Worm (Caenorhabditis elegans) whole organism, L4 larva: ENCODE data around the gene ndua-1.

Experiments
- Y105C5A.15 ChIP-seq: fragments of 200-800 bp; sonication (Bioruptor generic); IDR thresholded peaks from 2 replicates; pipeline ENCODE4 v1.3.6; 2022; ENCODE audit warnings: missing genetic modification characterization, missing compliant biosample characterization
- ama-1 ChIP-seq: fragments of 150-350 bp; optimal IDR thresholded peaks from 2 replicates; lab custom pipeline; 2014; ENCODE audit warnings: inconsistent platforms, mixed read lengths
- dve-1 ChIP-seq: sonication (generic microtip); optimal IDR thresholded peaks from 2 replicates; lab custom pipeline; 2017; ENCODE audit warnings: antibody characterized with exemption, mild to moderate bottlenecking, missing genetic modification characterization, missing compliant biosample characterization; ENCODE audit not compliant: insufficient read depth
- unc-62 ChIP-seq, 3 experiments: fragments of 150-350 bp in 1 of 3; sonication (generic microtip); optimal IDR thresholded peaks in 2 of 3; peaks in 1 of 3; 1 replicate in 1 of 3; 2 replicates in 2 of 3; lab custom pipeline; 2014 to 2017; ENCODE audit warnings: missing biosample characterization in 3 of 3, missing genetic modification characterization in 3 of 3, missing genetic modification reagents in 3 of 3, missing genotype in 1 of 3

DNA sequence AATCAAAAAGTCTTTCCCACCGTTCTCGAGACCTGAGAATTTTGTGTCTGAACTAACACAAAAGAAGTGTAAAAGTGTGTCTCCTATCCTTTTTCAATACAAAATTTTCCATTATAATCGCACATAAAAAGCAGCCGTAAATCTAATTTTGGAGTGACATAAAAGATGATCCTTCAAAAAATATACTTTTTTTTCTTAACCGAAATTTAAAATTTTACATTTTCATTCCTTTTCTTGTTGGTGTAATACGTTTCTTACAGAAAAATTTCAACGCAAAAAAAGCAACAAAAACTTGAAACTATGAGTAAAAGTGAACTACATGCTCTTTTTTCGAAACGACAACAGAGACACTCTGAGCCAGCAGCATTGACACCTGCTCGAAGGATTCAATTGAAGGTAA lies 44.7 kb downstream of the ndua-1 start, which contains the start of gene Y44A6D.6:
- TF ChIP-seq unc-62 (GFP tag; optimal IDR thresholded peaks at IDR 0.05 in 1 of 2; lab: Kevin White, UChicago): no peak
- no peak for TF ChIP-seq unc-62 (tag; optimal IDR thresholded peaks at IDR 0.05; lab: Kevin White, UChicago)
- TF ChIP-seq dve-1 (tag; lab: Kevin White, UChicago): no peak
- TF ChIP-seq Y105C5A.15: no peak
- TF ChIP-seq ama-1 (lab: Kevin White, UChicago): no peak
